Fruit fly (Drosophila melanogaster) whole organism, embryonic: ENCODE results near the gene CG7275.
A peak's percentile ranks its signal among the peaks of the same experiment; 100 is the strongest.

Experiments
- Abd-B ChIP-seq: fragments of 200-800 bp; sonication (Bioruptor generic); optimal IDR thresholded peaks from 2 replicates; lab custom pipeline; 2018; ENCODE audit warnings: missing biosample characterization, mild to moderate bottlenecking, missing genetic modification characterization, moderate library complexity
- Adf1 ChIP-seq: fragments of 200-800 bp; sonication (Bioruptor generic); IDR thresholded peaks from 2 replicates; pipeline ENCODE4 v1.3.6; 2022; ENCODE audit warnings: missing biosample characterization, missing genetic modification characterization
- Atf3 ChIP-seq: fragments of 200-800 bp; sonication (Bioruptor generic); optimal IDR thresholded peaks from 3 replicates; lab custom pipeline; 2016; ENCODE audit warnings: missing biosample characterization, missing genetic modification characterization
- Awh ChIP-seq: fragments of 200-800 bp; sonication (Bioruptor generic); IDR thresholded peaks from 2 replicates; pipeline ENCODE4, ENCODE4 v1.3.6; 2022; ENCODE audit warnings: missing biosample characterization, missing genetic modification characterization
- Bgb ChIP-seq: fragments of 200-800 bp; sonication (Bioruptor generic); IDR thresholded peaks from 2 replicates; pipeline ENCODE4 v1.3.6; 2022; ENCODE audit warnings: missing biosample characterization, missing genetic modification characterization; ENCODE audit not compliant: partially characterized antibody
- CG10462 ChIP-seq: fragments of 200-800 bp; sonication (Bioruptor generic); optimal IDR thresholded peaks from 2 replicates; lab custom pipeline; 2016; ENCODE audit warnings: missing biosample characterization, missing genetic modification characterization
- CG14710 ChIP-seq: fragments of 200-800 bp; sonication (Bioruptor generic); optimal IDR thresholded peaks from 3 replicates; lab custom pipeline; 2019; ENCODE audit warnings: missing biosample characterization, mild to moderate bottlenecking, missing genetic modification characterization, moderate library complexity
- CG15479 ChIP-seq: fragments of 200-800 bp; sonication (Bioruptor generic); optimal IDR thresholded peaks from 3 replicates; lab custom pipeline; 2019; ENCODE audit warnings: missing biosample characterization, mild to moderate bottlenecking, missing genetic modification characterization, moderate library complexity
- CG15601 ChIP-seq: fragments of 200-800 bp; sonication (Bioruptor generic); optimal IDR thresholded peaks from 3 replicates; lab custom pipeline; 2019; ENCODE audit warnings: missing biosample characterization, mild to moderate bottlenecking, missing genetic modification characterization, moderate library complexity
- CG1647 ChIP-seq: fragments of 200-800 bp; sonication (Bioruptor generic); optimal IDR thresholded peaks from 3 replicates; lab custom pipeline; 2016; ENCODE audit warnings: missing biosample characterization, missing genetic modification characterization
- CG16815 ChIP-seq: fragments of 200-800 bp; sonication (Bioruptor generic); optimal IDR thresholded peaks from 3 replicates; lab custom pipeline; 2017; ENCODE audit warnings: missing biosample characterization, mild to moderate bottlenecking, missing genetic modification characterization
- CG17361 ChIP-seq: fragments of 200-800 bp; sonication (Bioruptor generic); IDR thresholded peaks from 3 replicates; pipeline ENCODE4 v1.3.6; 2022; ENCODE audit warnings: missing biosample characterization, missing genetic modification characterization
- CG17385 ChIP-seq: fragments of 200-800 bp; sonication (Bioruptor generic); optimal IDR thresholded peaks from 3 replicates; lab custom pipeline; 2018; ENCODE audit warnings: missing biosample characterization, mild to moderate bottlenecking, missing genetic modification characterization
- CG42726 ChIP-seq: fragments of 200-800 bp; sonication (Bioruptor generic); IDR thresholded peaks from 2 replicates; pipeline ENCODE4 v1.3.6; 2022; ENCODE audit warnings: missing biosample characterization, missing genetic modification characterization; ENCODE audit not compliant: partially characterized antibody
- CG6272 ChIP-seq: fragments of 200-800 bp; sonication (Bioruptor generic); IDR thresholded peaks from 2 replicates; pipeline ENCODE4 v1.3.6; 2022; ENCODE audit warnings: missing biosample characterization, missing genetic modification characterization
- CG6765 ChIP-seq: fragments of 200-800 bp; sonication (Bioruptor generic); optimal IDR thresholded peaks from 3 replicates; lab custom pipeline; 2017; ENCODE audit warnings: missing biosample characterization, mild to moderate bottlenecking, missing genetic modification characterization
- CG8765 ChIP-seq: fragments of 200-800 bp; sonication (Bioruptor generic); IDR thresholded peaks from 2 replicates; pipeline ENCODE4 v1.3.6; 2022; ENCODE audit warnings: missing biosample characterization, missing genetic modification characterization
- Chrac-16 ChIP-seq: fragments of 200-800 bp; sonication (Bioruptor generic); optimal IDR thresholded peaks from 3 replicates; lab custom pipeline; 2016; ENCODE audit warnings: missing biosample characterization, missing genetic modification characterization
- CoRest ChIP-seq: fragments of 200-800 bp; sonication (Bioruptor generic); optimal IDR thresholded peaks from 3 replicates; lab custom pipeline; 2018; ENCODE audit warnings: missing biosample characterization, mild to moderate bottlenecking, missing genetic modification characterization, moderate library complexity
- D19B ChIP-seq: fragments of 200-800 bp; sonication (Bioruptor generic); optimal IDR thresholded peaks from 2 replicates; lab custom pipeline; 2017; ENCODE audit warnings: missing biosample characterization, mild to moderate bottlenecking, missing genetic modification characterization
- Deaf1 ChIP-seq: fragments of 200-800 bp; optimal IDR thresholded peaks from 3 replicates; lab custom pipeline; 2019; ENCODE audit warnings: missing biosample characterization, mild to moderate bottlenecking, missing genetic modification characterization, moderate library complexity
- Elba2 ChIP-seq: fragments of 200-800 bp; sonication (Bioruptor generic); optimal IDR thresholded peaks from 3 replicates; lab custom pipeline; 2016; ENCODE audit warnings: missing biosample characterization, missing genetic modification characterization
- HHEX ChIP-seq: fragments of 200-800 bp; sonication (Bioruptor generic); optimal IDR thresholded peaks from 3 replicates; lab custom pipeline; 2017; ENCODE audit warnings: missing biosample characterization, mild to moderate bottlenecking, missing genetic modification characterization, missing genetic modification reagents
- HmgD ChIP-seq: fragments of 200-800 bp; sonication (Bioruptor generic); optimal IDR thresholded peaks from 3 replicates; lab custom pipeline; 2016; ENCODE audit warnings: missing biosample characterization, missing genetic modification characterization
- Hr39 ChIP-seq: fragments of >200 bp; optimal IDR thresholded peaks from 2 replicates; lab custom pipeline; 2017
- Jarid2 ChIP-seq: fragments of 200-800 bp; sonication (Bioruptor generic); optimal IDR thresholded peaks from 3 replicates; lab custom pipeline; 2017; ENCODE audit warnings: mild to moderate bottlenecking, missing biosample characterization, missing genetic modification reagents, missing genetic modification characterization
- MTF-1 ChIP-seq: fragments of 200-800 bp; sonication (Bioruptor generic); optimal IDR thresholded peaks from 2 replicates; lab custom pipeline; 2018; ENCODE audit warnings: missing biosample characterization, mild to moderate bottlenecking, missing genetic modification characterization, borderline replicate concordance
- Max ChIP-seq: fragments of 200-800 bp; sonication (Bioruptor generic); optimal IDR thresholded peaks from 2 replicates; lab custom pipeline; 2016; ENCODE audit warnings: missing biosample characterization, mild to moderate bottlenecking, missing genetic modification characterization
- Med ChIP-seq: fragments of 200-800 bp; sonication (Bioruptor generic); peaks from one replicate; lab custom pipeline; 2016; ENCODE audit warnings: missing biosample characterization, missing genetic modification characterization, mild to moderate bottlenecking, inconsistent platforms, moderate library complexity
- Mes4 ChIP-seq: fragments of 200-800 bp; sonication (Bioruptor generic); optimal IDR thresholded peaks from 2 replicates; lab custom pipeline; 2016; ENCODE audit warnings: missing biosample characterization, missing genetic modification characterization
- Mrtf ChIP-seq: fragments of 200-800 bp; sonication (Bioruptor generic); IDR thresholded peaks from 3 replicates; pipeline ENCODE4 v1.3.6; 2022; ENCODE audit warnings: missing biosample characterization, missing genetic modification characterization
- NC2α ChIP-seq: fragments of 200-800 bp; sonication (Bioruptor generic); optimal IDR thresholded peaks from 2 replicates; lab custom pipeline; 2016; ENCODE audit warnings: missing biosample characterization, missing genetic modification characterization
- NK7.1 ChIP-seq: fragments of 200-800 bp; sonication (Bioruptor generic); optimal IDR thresholded peaks from 3 replicates; lab custom pipeline; 2016; ENCODE audit warnings: missing biosample characterization, missing genetic modification characterization
- Rx ChIP-seq: fragments of 200-800 bp; sonication (Bioruptor generic); IDR thresholded peaks from 2 replicates; pipeline ENCODE4 v1.3.6; 2022; ENCODE audit warnings: missing biosample characterization, missing genetic modification characterization
- Scr ChIP-seq: fragments of 200-800 bp; sonication (Bioruptor generic); IDR thresholded peaks from 2 replicates; pipeline ENCODE4 v1.3.6; 2022; ENCODE audit warnings: missing biosample characterization, missing genetic modification characterization; ENCODE audit not compliant: partially characterized antibody
- Taf1 ChIP-seq: fragments of 200-800 bp; sonication (Bioruptor generic); IDR thresholded peaks from 2 replicates; pipeline ENCODE4 v1.3.6; 2022; ENCODE audit warnings: missing biosample characterization, missing genetic modification characterization
- YL-1 ChIP-seq: fragments of 200-800 bp; sonication (Bioruptor generic); optimal IDR thresholded peaks from 3 replicates; lab custom pipeline; 2017; ENCODE audit warnings: missing biosample characterization, mild to moderate bottlenecking, missing genetic modification characterization
- ase ChIP-seq: fragments of 200-800 bp; sonication (Bioruptor generic); IDR thresholded peaks from 3 replicates; pipeline ENCODE4 v1.3.6; 2022; ENCODE audit warnings: missing biosample characterization, missing genetic modification characterization
- danr ChIP-seq: fragments of 200-800 bp; sonication (Bioruptor generic); IDR thresholded peaks from 2 replicates; pipeline ENCODE4 v1.3.6; 2022; ENCODE audit warnings: missing biosample characterization, missing genetic modification characterization
- disco-r ChIP-seq: fragments of 200-800 bp; sonication (Bioruptor generic); optimal IDR thresholded peaks from 2 replicates; lab custom pipeline; 2016; ENCODE audit warnings: missing biosample characterization, missing genetic modification characterization
- ewg ChIP-seq: fragments of 200-800 bp; sonication (Bioruptor generic); optimal IDR thresholded peaks from 3 replicates; lab custom pipeline; 2017; ENCODE audit warnings: mild to moderate bottlenecking, missing biosample characterization, missing genetic modification reagents, missing genetic modification characterization
- gfzf ChIP-seq: fragments of 200-800 bp; sonication (Bioruptor generic); optimal IDR thresholded peaks from 2 replicates; lab custom pipeline; 2016; ENCODE audit warnings: missing biosample characterization, mild to moderate bottlenecking, missing genetic modification characterization, moderate library complexity
- ind ChIP-seq: fragments of 200-800 bp; sonication (Bioruptor generic); optimal IDR thresholded peaks from 3 replicates; lab custom pipeline; 2016; ENCODE audit warnings: missing biosample characterization, missing genetic modification characterization
- jing ChIP-seq: fragments of 200-800 bp; sonication (Bioruptor generic); optimal IDR thresholded peaks from 2 replicates; lab custom pipeline; 2018; ENCODE audit warnings: missing biosample characterization, mild to moderate bottlenecking, missing genetic modification characterization
- mam ChIP-seq: fragments of 200-800 bp; sonication (Bioruptor generic); optimal IDR thresholded peaks from 3 replicates; lab custom pipeline; 2016; ENCODE audit warnings: missing biosample characterization, missing genetic modification characterization
- nerfin-2 ChIP-seq: fragments of 200-800 bp; sonication (Bioruptor generic); IDR thresholded peaks from 2 replicates; pipeline ENCODE4 v1.3.6; 2022; ENCODE audit warnings: missing biosample characterization, missing genetic modification characterization; ENCODE audit not compliant: partially characterized antibody
- psq ChIP-seq: fragments of 200-800 bp; sonication (Bioruptor generic); optimal IDR thresholded peaks from 2 replicates; lab custom pipeline; 2017; ENCODE audit warnings: missing biosample characterization, missing genetic modification characterization
- ranshi ChIP-seq: fragments of 200-800 bp; sonication (Bioruptor generic); IDR thresholded peaks from 2 replicates; pipeline ENCODE4 v1.3.6; 2022; ENCODE audit warnings: missing biosample characterization, missing genetic modification characterization
- slbo ChIP-seq: fragments of 200-800 bp; sonication (Bioruptor generic); IDR thresholded peaks from 2 replicates; pipeline ENCODE4 v1.3.6; 2022; ENCODE audit warnings: missing biosample characterization, missing genetic modification characterization
- ssp ChIP-seq: fragments of 200-800 bp; sonication (Bioruptor generic); IDR thresholded peaks from 2 replicates; pipeline ENCODE4 v1.3.6; 2022; ENCODE audit warnings: missing biosample characterization, missing genetic modification characterization

Gene CG7275

dm6 chr3L:15537916-15538581, 39.3 kb downstream of the CG7275 start (continued):
- TF ChIP-seq Mes4 (peak; percentile 2), Atf3 (no peak), CoRest (tag; lab: Kevin White, UChicago) (peak; percentile 81), Rx (0 out of 2 replicates have a peak, but pooled peaks have one; percentile 10), CG6765 (GFP tag; lab: Kevin White, UChicago) (no peak), ranshi (GFP tag; lab: Robert Waterston, UW) (peak; percentile 12; the same call in 1 of the 2 replicates), Taf1 (GFP tag; lab: Robert Waterston, UW) (no peak), CG1647 (GFP tag; lab: Kevin White, UChicago) (peak; percentile 19), NC2α (GFP tag; lab: Kevin White, UChicago) (no peak), D19B (GFP tag; lab: Kevin White, UChicago) (peak; percentile 4), Mrtf (GFP tag; lab: Robert Waterston, UW) (no peak), Bgb (GFP tag; lab: Robert Waterston, UW) (no peak), jing (GFP tag; lab: Kevin White, UChicago) (peak; percentile 23), YL-1 (GFP tag; lab: Kevin White, UChicago) (no peak), psq (GFP tag; lab: Kevin White, UChicago) (no peak), CG10462 (GFP tag; lab: Kevin White, UChicago) (peak; percentile 35), Abd-B (GFP tag; lab: Kevin White, UChicago) (peak; percentile 50), CG15601 (peak; percentile 63), Med (GFP tag; lab: Kevin White, UChicago) (peak; percentile 42), ind (GFP tag; lab: Kevin White, UChicago) (peak; percentile 64), Elba2 (GFP tag; lab: Kevin White, UChicago) (no peak), CG42726 (GFP tag; lab: Robert Waterston, UW) (no peak), danr (no peak), mam (peak; percentile 45), Adf1 (GFP tag; lab: Robert Waterston, UW) (no peak), nerfin-2 (GFP tag; lab: Robert Waterston, UW) (no peak), CG8765 (GFP tag; lab: Robert Waterston, UW) (no peak), CG15479 (GFP tag; lab: Kevin White, UChicago) (peak; percentile 96), ewg (peak; percentile 50), disco-r (GFP tag; lab: Kevin White, UChicago) (peak; percentile 29), CG17361 (peak; percentile 90), slbo (peak; percentile 57; the same call in 1 of the 2 replicates), MTF-1 (GFP tag; lab: Kevin White, UChicago) (no peak), CG17385 (peak; percentile 63), HmgD (GFP tag; lab: Kevin White, UChicago) (no peak), ase (GFP tag; lab: Robert Waterston, UW) (peak; percentile 41; the same call in 1 of the 3 replicates), HHEX (GFP tag; lab: Kevin White, UChicago) (peak; percentile 63), Jarid2 (GFP tag; lab: Kevin White, UChicago) (no peak), CG16815 (GFP tag; lab: Kevin White, UChicago) (peak; percentile 52), CG14710 (peak; percentile 70), ssp (GFP tag; lab: Robert Waterston, UW) (peak; percentile 19; the same call in 1 of the 2 replicates), Chrac-16 (GFP tag; lab: Kevin White, UChicago) (peak; percentile 50), Scr (GFP tag; lab: Robert Waterston, UW) (no peak), NK7.1 (GFP tag; lab: Kevin White, UChicago) (peak; percentile 15), Deaf1 (tag; lab: Kevin White, UChicago) (peak; percentile 31), Max (peak; percentile 55), CG6272 (peak; percentile 37; the same call in 1 of the 2 replicates), Hr39 (no peak), Awh (0 out of 2 replicates have a peak, but pooled peaks have one; percentile 16), gfzf (GFP tag; lab: Kevin White, UChicago) (no peak)
